Fruit fly (Drosophila melanogaster): Measurements from ENCODE around the gene gpp.
A peak's percentile ranks its signal among the peaks of the same experiment; 100 is the strongest.

Gene gpp

DNA sequence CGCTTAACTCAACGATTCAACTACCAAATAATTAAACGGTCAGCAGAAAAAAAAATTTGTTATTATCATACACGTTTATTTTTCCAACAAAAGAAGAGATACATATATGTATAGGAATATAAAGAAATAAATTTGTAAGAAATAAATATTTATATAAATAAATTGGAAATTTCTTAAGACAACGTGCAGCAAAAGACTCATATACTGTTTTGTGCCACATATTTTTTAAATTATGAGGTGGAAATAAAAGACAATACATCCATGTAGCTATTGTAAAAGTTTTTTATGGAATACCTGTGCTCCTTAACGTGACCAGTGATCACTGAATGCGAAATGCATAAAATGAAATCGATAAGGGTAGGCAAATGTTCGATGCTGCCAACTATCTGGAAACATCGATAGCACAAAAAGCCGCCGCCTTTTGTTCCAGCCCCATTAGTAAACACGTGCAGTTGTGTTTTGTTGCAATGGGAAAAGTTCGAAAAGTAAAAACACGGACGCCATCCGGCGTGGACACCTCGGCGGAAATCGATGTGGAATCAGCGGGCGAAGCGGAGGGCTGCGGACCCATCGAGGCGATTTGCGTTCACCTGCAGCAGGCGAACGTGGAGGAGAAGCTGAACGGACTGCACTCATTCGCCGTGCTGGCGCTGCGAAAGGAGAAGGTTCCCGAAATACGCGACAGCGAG, 38.0 kb upstream of the gpp start, which contains the start of gene CG10286:
Gene CG10286, plus strand, starts transcription at position 416 of the 689 bp plus-strand sequence.
- TF ChIP-seq Sp1 (GFP tag; optimal IDR thresholded peaks at IDR 0.05) (no peak), Jra (GFP tag; optimal IDR thresholded peaks at IDR 0.05) (no peak), GATAd (GFP tag; optimal IDR thresholded peaks at IDR 0.05) (no peak), usp (GFP tag; optimal IDR thresholded peaks at IDR 0.05) (no peak), Myc (optimal IDR thresholded peaks at IDR 0.05) (peak; percentile 31), rgr (GFP tag; optimal IDR thresholded peaks at IDR 0.05) (peak; percentile 25), Hr78 (GFP tag; optimal IDR thresholded peaks at IDR 0.05) (no peak), OdsH (GFP tag; optimal IDR thresholded peaks at IDR 0.05) (no peak), ey (GFP tag; optimal IDR thresholded peaks at IDR 0.05) (no peak), foxo (GFP tag; optimal IDR thresholded peaks at IDR 0.05) (no peak), woc (GFP tag; optimal IDR thresholded peaks at IDR 0.05) (peak; percentile 44), Mio (GFP tag; optimal IDR thresholded peaks at IDR 0.05) (no peak), CG32264 (GFP tag; optimal IDR thresholded peaks at IDR 0.05) (no peak), dl (GFP tag; optimal IDR thresholded peaks at IDR 0.05; ENCODE audit: insufficient read depth in 1 of 2, partially characterized antibody in 2 of 2) (no peak), Vsx2 (GFP tag; optimal IDR thresholded peaks at IDR 0.05; ENCODE audit: partially characterized antibody) (no peak), fru (GFP tag; optimal IDR thresholded peaks at IDR 0.05) (no peak), HLH106 (tag; optimal IDR thresholded peaks at IDR 0.05) (peak; percentile 29), Dif (GFP tag; optimal IDR thresholded peaks at IDR 0.05; ENCODE audit: partially characterized antibody) (no peak), lola (GFP tag; optimal IDR thresholded peaks at IDR 0.05) (no peak), pan (optimal IDR thresholded peaks at IDR 0.05) (no peak), dmrt93B (GFP tag; optimal IDR thresholded peaks at IDR 0.05) (no peak), Abd-B (GFP tag; optimal IDR thresholded peaks at IDR 0.05) (no peak), br (GFP tag; optimal IDR thresholded peaks at IDR 0.05) (no peak), CrebA (GFP tag; optimal IDR thresholded peaks at IDR 0.05; ENCODE audit: borderline replicate concordance) (no peak), dsf (GFP tag; optimal IDR thresholded peaks at IDR 0.05; ENCODE audit: borderline replicate concordance) (no peak), brk (GFP tag; optimal IDR thresholded peaks at IDR 0.05) (no peak), Hr83 (GFP tag; optimal IDR thresholded peaks at IDR 0.05; ENCODE audit: poor library complexity, severe bottlenecking) (peak; percentile 57), N (GFP tag; optimal IDR thresholded peaks at IDR 0.05) (no peak), Dfd (GFP tag; optimal IDR thresholded peaks at IDR 0.05) (no peak), jim (GFP tag; optimal IDR thresholded peaks at IDR 0.05) (no peak), Rel (GFP tag; optimal IDR thresholded peaks at IDR 0.05) (no peak), Rel (tag; optimal IDR thresholded peaks at IDR 0.05) (no peak), psq (GFP tag; optimal IDR thresholded peaks at IDR 0.05) (peak; percentile 11), CG9705 (GFP tag; optimal IDR thresholded peaks at IDR 0.05) (no peak), tai (GFP tag; optimal IDR thresholded peaks at IDR 0.05) (no peak), h (GFP tag; optimal IDR thresholded peaks at IDR 0.05) (no peak), sage (GFP tag; optimal IDR thresholded peaks at IDR 0.05) (no peak), sv (GFP tag; optimal IDR thresholded peaks at IDR 0.05) (no peak), Hnf4 (GFP tag; optimal IDR thresholded peaks at IDR 0.05) (no peak)

DNA sequence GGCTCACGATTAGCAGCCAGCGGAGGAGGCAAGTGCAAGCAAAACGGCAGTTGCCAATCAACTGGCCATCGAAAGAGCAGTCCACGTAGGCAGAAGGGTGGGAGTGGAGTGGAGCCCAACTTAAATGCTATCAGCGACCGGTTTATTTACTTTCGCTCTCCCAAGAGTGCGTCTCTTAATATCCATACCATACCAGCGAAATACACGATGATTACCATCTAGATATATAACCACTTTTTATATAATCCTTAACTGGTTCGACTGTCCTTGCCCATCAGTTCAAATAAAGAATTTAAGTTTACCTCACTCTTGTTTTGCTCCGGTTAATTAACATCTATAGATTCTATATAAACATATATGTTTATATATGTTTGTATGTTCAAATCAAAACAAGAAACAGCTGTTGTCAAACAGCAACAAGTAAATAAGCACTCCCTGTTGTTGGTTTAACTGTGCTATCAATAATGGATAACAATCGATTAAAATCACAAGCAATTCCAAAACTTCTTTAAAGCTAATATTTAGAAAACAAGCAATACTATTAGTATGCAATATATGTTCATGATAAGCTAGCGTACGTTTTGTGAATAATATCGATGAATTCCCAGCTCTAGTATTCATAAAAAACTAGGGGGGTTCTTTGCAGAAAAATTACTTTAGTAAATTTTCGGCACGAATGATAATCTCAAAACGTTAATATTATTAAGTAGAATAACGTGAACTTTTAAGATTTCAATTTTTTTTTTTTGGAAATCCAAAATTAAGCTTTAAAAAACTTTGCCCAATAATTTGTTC, 32.9 kb upstream of the gpp start:
- peak; percentile 34 for TF ChIP-seq Sp1 (GFP tag; optimal IDR thresholded peaks at IDR 0.05)
- peak; percentile 26 for TF ChIP-seq psq (GFP tag; optimal IDR thresholded peaks at IDR 0.05)
- peak; percentile 62 for TF ChIP-seq Jra (GFP tag; optimal IDR thresholded peaks at IDR 0.05)
- peak; percentile 41 for TF ChIP-seq fru (GFP tag; optimal IDR thresholded peaks at IDR 0.05)
- peak in 1 of 2 experiments; percentile 29 for TF ChIP-seq foxo (GFP tag; optimal IDR thresholded peaks at IDR 0.05)
- TF ChIP-seq HLH106 (tag; optimal IDR thresholded peaks at IDR 0.05), result peak; percentile 51
- peak; percentile 54 for TF ChIP-seq woc (GFP tag; optimal IDR thresholded peaks at IDR 0.05)
- TF ChIP-seq Dif (GFP tag; optimal IDR thresholded peaks at IDR 0.05; ENCODE audit: partially characterized antibody), result no peak
- peak; percentile 36 for TF ChIP-seq dsf (GFP tag; optimal IDR thresholded peaks at IDR 0.05; ENCODE audit: borderline replicate concordance)
- TF ChIP-seq jim (GFP tag; optimal IDR thresholded peaks at IDR 0.05), result no peak
- TF ChIP-seq Rel (GFP tag; optimal IDR thresholded peaks at IDR 0.05), result no peak
- TF ChIP-seq Rel (tag; optimal IDR thresholded peaks at IDR 0.05), result peak; percentile 3
- peak; percentile 33 for TF ChIP-seq Hnf4 (GFP tag; optimal IDR thresholded peaks at IDR 0.05)
- TF ChIP-seq h (GFP tag; optimal IDR thresholded peaks at IDR 0.05), result peak; percentile 58
- no peak for TF ChIP-seq GATAd (GFP tag; optimal IDR thresholded peaks at IDR 0.05)
- TF ChIP-seq Mio (GFP tag; optimal IDR thresholded peaks at IDR 0.05), result no peak
- no peak for TF ChIP-seq tai (GFP tag; optimal IDR thresholded peaks at IDR 0.05)
- peak; percentile 39 for TF ChIP-seq rgr (GFP tag; optimal IDR thresholded peaks at IDR 0.05)
- peak; percentile 33 for TF ChIP-seq sv (GFP tag; optimal IDR thresholded peaks at IDR 0.05)
- peak; percentile 26 for TF ChIP-seq Hr83 (GFP tag; optimal IDR thresholded peaks at IDR 0.05; ENCODE audit: poor library complexity, severe bottlenecking)
- TF ChIP-seq sage (GFP tag; optimal IDR thresholded peaks at IDR 0.05), result no peak
- TF ChIP-seq ey (GFP tag; optimal IDR thresholded peaks at IDR 0.05), result peak; percentile 37
- TF ChIP-seq CG9705 (GFP tag; optimal IDR thresholded peaks at IDR 0.05), result peak; percentile 16
- TF ChIP-seq OdsH (GFP tag; optimal IDR thresholded peaks at IDR 0.05), result peak; percentile 49

Measured in whole organism, wandering third instar larva.